Fruit fly (Drosophila melanogaster) whole organism: Measurements from ENCODE around the gene CG17097.

Experiments used
- CG8478 ChIP-seq: fragments of >200 bp; optimal IDR thresholded peaks from 2 replicates; lab custom pipeline; 2018; ENCODE audit warnings: inconsistent platforms
- Dll ChIP-seq: fragments of >200 bp; optimal IDR thresholded peaks from 2 replicates; lab custom pipeline; 2017
- EcR ChIP-seq, 2 experiments: fragments of >200 bp; optimal IDR thresholded peaks; 2 replicates each; lab custom pipeline; 2017; ENCODE audit warnings: missing biosample characterization in 2 of 2, missing genetic modification characterization in 2 of 2, missing genetic modification reagents in 2 of 2
- pan ChIP-seq: fragments of >200 bp; optimal IDR thresholded peaks from 2 replicates; lab custom pipeline; 2017
- psq ChIP-seq: fragments of >200 bp; optimal IDR thresholded peaks from 2 replicates; lab custom pipeline; 2017
- usp ChIP-seq: fragments of >200 bp; optimal IDR thresholded peaks from 2 replicates; lab custom pipeline; 2017; ENCODE audit warnings: missing biosample characterization, missing genetic modification characterization, mixed read lengths

Gene CG17097

DNA sequence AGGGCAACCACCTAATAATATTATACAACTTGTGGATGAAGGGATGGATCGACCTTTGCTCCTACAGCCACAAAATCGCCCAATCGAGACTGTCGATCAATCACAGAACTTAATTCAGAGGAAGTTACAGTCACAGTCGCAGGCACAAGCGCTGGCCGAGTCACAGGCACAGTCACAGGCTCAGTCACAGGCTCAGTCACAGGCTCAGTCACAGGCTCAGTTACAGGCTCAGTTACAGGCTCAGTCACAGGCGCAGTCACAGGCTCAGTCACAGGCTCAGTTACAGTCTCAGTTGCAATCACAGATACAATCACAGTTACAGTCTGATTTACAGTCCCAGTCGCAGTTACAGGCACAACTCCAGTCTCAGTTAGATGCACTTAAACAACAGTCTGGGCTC lies 511 bp downstream of the CG17097 start:
- no peak for TF ChIP-seq Dll (lab: Kevin White, UChicago)
- TF ChIP-seq psq (lab: Kevin White, UChicago), result no peak
- TF ChIP-seq pan, result no peak
- TF ChIP-seq usp (GFP tag; lab: Kevin White, UChicago), result no peak
- no peak for TF ChIP-seq CG8478

dm6 chr2L:10647720-10648349 lies 1.6 kb downstream of the CG17097 start:
- no peak for TF ChIP-seq CG8478
- TF ChIP-seq pan, result no peak
- TF ChIP-seq Dll (lab: Kevin White, UChicago), result no peak
- no peak for TF ChIP-seq EcR (GFP tag; optimal IDR thresholded peaks at IDR 0.05; lab: Kevin White, UChicago)
- TF ChIP-seq usp (GFP tag; lab: Kevin White, UChicago), result no peak
- TF ChIP-seq psq (lab: Kevin White, UChicago), result no peak

DNA sequence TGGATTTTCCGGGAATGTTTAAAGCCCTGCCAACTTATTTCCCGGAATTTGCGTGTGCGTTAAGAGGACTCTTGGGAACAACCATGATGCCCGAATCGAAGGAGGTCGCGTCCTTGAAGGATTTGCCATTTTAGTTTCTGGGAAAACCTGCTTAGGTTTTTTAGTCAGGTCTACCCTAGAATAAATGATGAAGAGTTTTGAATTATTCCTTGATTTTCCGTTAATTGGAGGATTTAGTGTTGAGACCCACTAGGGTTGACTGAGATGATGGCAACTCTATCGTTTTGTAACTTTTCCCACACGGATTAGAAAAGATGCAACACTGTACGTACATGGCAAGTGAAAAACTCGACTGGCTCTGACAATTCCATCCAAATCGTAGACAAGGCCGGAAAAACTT lies 5.1 kb downstream of the CG17097 start, which contains the start of gene dbf:
Gene dbf (plus strand): TSS at position 301 of the 400 bp plus-strand sequence.
- TF ChIP-seq usp (GFP tag; lab: Kevin White, UChicago) (no peak), Dll (lab: Kevin White, UChicago) (no peak), psq (lab: Kevin White, UChicago) (no peak), pan (no peak), CG8478 (no peak), EcR (GFP tag; optimal IDR thresholded peaks at IDR 0.05; lab: Kevin White, UChicago) (no peak)

DNA sequence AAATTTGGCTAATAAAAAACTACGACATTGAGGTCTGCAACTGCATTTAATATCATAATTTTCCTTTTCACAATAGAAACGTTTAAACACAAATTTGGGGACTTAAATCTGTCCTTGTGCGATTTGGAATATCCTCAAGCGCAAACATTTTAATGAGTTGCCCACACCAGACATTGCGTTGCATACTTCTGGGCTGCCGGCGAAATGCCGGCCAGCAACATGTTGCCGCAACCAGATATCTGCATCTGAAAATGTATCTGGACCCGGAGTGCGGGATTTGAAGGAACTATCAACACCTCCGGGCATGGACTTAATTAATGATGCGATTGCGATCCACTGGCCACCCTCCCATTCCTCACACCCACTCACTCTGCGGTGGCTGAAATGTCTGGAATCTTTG lies 8.3 kb downstream of the CG17097 start:
- TF ChIP-seq pan (no peak), EcR (GFP tag; optimal IDR thresholded peaks at IDR 0.05; lab: Kevin White, UChicago) (no peak), psq (lab: Kevin White, UChicago) (no peak), usp (GFP tag; lab: Kevin White, UChicago) (no peak), CG8478 (no peak), Dll (lab: Kevin White, UChicago) (no peak)

DNA sequence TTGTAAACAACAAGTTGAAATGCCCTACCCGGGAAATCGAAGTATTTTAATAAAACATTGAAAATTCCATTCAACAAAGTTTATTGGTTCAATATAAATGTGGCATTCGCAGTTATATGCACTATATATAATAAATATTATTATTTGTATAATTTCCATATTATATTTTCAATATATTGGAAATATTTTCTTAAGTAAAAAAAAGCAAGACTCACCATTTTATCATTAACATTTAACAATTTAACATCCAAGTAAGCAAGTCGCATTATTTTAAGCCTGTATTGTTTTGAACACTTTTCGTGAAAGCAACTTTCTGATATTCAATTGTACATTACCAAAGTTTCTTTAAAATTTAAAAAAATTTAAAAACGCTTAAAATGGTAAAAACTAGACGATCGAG lies 11.8 kb downstream of the CG17097 start, which contains the start of gene CG45690:
Gene CG45690 (plus strand): TSS at position 301 of the 400 bp plus-strand sequence.
- no peak for TF ChIP-seq EcR (GFP tag; optimal IDR thresholded peaks at IDR 0.05; lab: Kevin White, UChicago)
- no peak for TF ChIP-seq pan
- TF ChIP-seq usp (GFP tag; lab: Kevin White, UChicago), result no peak
- no peak for TF ChIP-seq psq (lab: Kevin White, UChicago)
- TF ChIP-seq CG8478, result no peak
- TF ChIP-seq Dll (lab: Kevin White, UChicago), result no peak

DNA sequence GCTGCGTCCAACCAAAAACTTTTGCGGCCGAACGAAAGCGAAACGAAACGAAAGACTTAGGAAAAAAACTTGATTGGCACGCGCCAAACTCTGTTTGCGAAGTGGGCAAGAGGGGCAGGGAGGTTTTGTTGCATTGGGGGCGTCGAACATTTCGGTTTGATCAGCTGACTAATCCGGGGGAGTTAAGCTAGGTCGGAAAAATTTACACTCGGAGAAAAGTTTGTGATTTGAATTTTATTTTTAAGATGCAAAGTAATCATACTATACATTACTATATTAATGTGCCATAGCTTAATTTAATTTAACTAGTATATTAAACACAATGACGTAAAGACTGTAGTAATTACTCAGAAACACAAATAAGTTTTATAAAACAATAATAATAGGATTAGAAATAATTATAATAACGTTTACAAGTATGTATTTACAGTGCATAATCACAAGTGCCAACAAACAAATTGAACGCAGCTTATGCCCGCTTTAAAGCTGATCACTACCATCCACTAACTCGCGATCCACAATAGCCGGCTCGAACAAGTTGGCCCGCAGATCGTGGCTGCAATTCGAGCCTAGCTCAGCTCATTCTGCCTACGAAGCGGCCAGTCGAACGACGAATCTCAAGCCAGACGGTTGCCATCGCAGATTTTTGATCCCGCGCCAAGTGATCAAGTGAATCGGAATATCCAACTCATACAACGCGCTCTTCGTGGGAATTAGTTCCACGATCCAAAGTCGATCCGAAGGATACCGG lies 15.4 kb downstream of the CG17097 start, which contains the start of gene CG31871:
Gene CG31871 (plus strand): TSS at position 592 of the 751 bp plus-strand sequence.
- TF ChIP-seq Dll (lab: Kevin White, UChicago), result no peak
- TF ChIP-seq psq (lab: Kevin White, UChicago), result no peak
- no peak for TF ChIP-seq pan
- TF ChIP-seq EcR (GFP tag; optimal IDR thresholded peaks at IDR 0.05; lab: Kevin White, UChicago), result no peak
- no peak for TF ChIP-seq usp (GFP tag; lab: Kevin White, UChicago)
- TF ChIP-seq CG8478, result no peak

DNA sequence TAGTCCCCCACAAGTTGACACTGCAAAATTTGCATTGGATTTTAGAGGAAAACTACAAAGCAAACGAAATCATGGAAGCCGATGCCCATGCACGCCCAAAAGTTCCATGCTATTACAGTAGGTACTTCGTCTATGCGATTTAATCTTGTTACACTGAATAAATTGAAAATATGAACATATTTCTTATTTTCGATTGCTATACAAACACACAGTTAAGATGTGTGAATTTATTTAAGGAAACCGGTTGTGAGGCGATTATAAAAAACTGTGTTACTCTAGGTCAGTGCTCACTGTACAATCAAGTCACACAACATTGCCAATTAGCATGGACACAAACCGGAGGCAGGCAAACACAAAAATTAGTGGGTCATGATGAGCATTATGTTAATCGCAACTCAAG lies 19.4 kb downstream of the CG17097 start:
- TF ChIP-seq Dll (lab: Kevin White, UChicago) (no peak), pan (no peak), EcR (GFP tag; optimal IDR thresholded peaks at IDR 0.05; lab: Kevin White, UChicago) (no peak), usp (GFP tag; lab: Kevin White, UChicago) (no peak), psq (lab: Kevin White, UChicago) (no peak), CG8478 (no peak)

DNA sequence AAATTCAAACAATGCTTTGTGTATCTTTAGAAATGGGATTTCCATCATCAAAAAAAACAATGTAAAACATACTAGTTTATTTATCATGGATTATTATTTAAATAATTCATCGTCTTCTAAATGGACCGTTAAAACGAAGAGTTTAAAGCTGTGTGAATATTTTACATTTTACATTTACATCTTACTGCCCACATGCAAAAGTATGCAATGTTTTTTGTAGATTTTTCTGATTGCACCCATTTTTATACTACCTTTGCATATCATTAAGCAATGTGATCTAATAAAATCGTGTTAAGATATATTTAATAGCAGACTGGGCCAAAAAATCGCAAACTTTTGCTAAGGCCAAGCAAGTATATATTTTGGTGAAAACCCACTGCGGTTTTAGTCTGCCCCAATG lies 25.3 kb downstream of the CG17097 start:
- TF ChIP-seq psq (lab: Kevin White, UChicago), result no peak
- TF ChIP-seq EcR (GFP tag; optimal IDR thresholded peaks at IDR 0.05; lab: Kevin White, UChicago), result no peak
- TF ChIP-seq CG8478, result no peak
- TF ChIP-seq pan, result no peak
- no peak for TF ChIP-seq Dll (lab: Kevin White, UChicago)
- no peak for TF ChIP-seq usp (GFP tag; lab: Kevin White, UChicago)

- TF ChIP-seq EcR (GFP tag; optimal IDR thresholded peaks at IDR 0.05; lab: Kevin White, UChicago) (no peak), pan (no peak), psq (lab: Kevin White, UChicago) (no peak), Dll (lab: Kevin White, UChicago) (no peak), usp (GFP tag; lab: Kevin White, UChicago) (no peak), CG8478 (no peak)
These were observed 26.8 kb downstream of the CG17097 start for dm6 chr2L:10672989-10673388.

dm6 chr2L:10676933-10677714 lies 30.9 kb downstream of the CG17097 start, which contains the start of gene CG17104:
CG17104 (plus strand) TSS chr2L:10677198.
- TF ChIP-seq Dll (lab: Kevin White, UChicago), result no peak
- TF ChIP-seq CG8478, result no peak
- no peak for TF ChIP-seq EcR (GFP tag; optimal IDR thresholded peaks at IDR 0.05; lab: Kevin White, UChicago)
- TF ChIP-seq pan, result no peak
- TF ChIP-seq psq (lab: Kevin White, UChicago), result no peak

DNA sequence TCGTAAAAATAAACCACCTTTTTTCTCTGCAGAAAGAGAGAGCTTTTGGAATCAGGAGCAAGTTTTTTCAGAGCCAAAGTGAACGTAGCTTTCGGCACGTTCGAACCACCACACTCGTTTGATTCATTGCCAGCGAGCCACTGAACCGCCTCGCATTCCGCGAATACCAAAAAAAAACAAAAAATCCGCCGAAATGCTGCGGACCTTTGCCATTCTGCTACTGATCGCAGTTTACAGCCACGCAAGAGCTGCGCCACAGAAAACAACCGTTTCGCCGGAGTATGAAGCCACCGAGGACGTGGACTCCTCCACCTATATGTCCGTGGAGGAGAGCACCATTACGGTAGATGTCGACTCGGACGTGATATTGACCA lies 31.5 kb downstream of the CG17097 start:
- TF ChIP-seq CG8478, result no peak
- no peak for TF ChIP-seq psq (lab: Kevin White, UChicago)
- TF ChIP-seq EcR (GFP tag; optimal IDR thresholded peaks at IDR 0.05; lab: Kevin White, UChicago), result no peak
- TF ChIP-seq Dll (lab: Kevin White, UChicago), result no peak
- TF ChIP-seq usp (GFP tag; lab: Kevin White, UChicago), result no peak
- no peak for TF ChIP-seq pan
